Worm (Caenorhabditis elegans) whole organism, L4 larva: ENCODE results near the gene T20D4.15.

Experiments used
- D1046.2 ChIP-seq: fragments of 200-800 bp; sonication (Bioruptor generic); IDR thresholded peaks from 2 replicates; pipeline ENCODE4 v1.3.6; 2022; ENCODE audit warnings: missing genetic modification characterization, missing compliant biosample characterization
- F10B5.3 ChIP-seq: sonication (generic microtip); optimal IDR thresholded peaks from 2 replicates; lab custom pipeline; 2016; ENCODE audit warnings: mild to moderate bottlenecking, missing genetic modification characterization, missing compliant biosample characterization
- Y105C5A.15 ChIP-seq: fragments of 200-800 bp; sonication (Bioruptor generic); IDR thresholded peaks from 2 replicates; pipeline ENCODE4 v1.3.6; 2022; ENCODE audit warnings: missing genetic modification characterization, missing compliant biosample characterization
- Y5F2A.4 ChIP-seq: fragments of 200-800 bp; sonication (Bioruptor generic); optimal IDR thresholded peaks from 2 replicates; lab custom pipeline; 2018; ENCODE audit warnings: mild to moderate bottlenecking, missing genetic modification characterization, missing compliant biosample characterization
- aha-1 ChIP-seq: fragments of 150-350 bp; peaks from one replicate; lab custom pipeline; 2014; ENCODE audit warnings: missing biosample characterization, missing genetic modification characterization
- arid-1 ChIP-seq: fragments of 200-800 bp; sonication (Bioruptor generic); conservative IDR thresholded peaks from 2 replicates; pipeline ENCODE4 v1.3.6; 2022; ENCODE audit warnings: missing genetic modification reagents, missing genetic modification characterization, missing compliant biosample characterization
- ceh-32 ChIP-seq: sonication (generic microtip); optimal IDR thresholded peaks from 2 replicates; lab custom pipeline; 2016; ENCODE audit warnings: mild to moderate bottlenecking, missing genetic modification characterization, missing compliant biosample characterization; ENCODE audit not compliant: poor library complexity
- ces-1 ChIP-seq: fragments of 150-350 bp; sonication (generic microtip); optimal IDR thresholded peaks from 4 replicates; lab custom pipeline; 2014; ENCODE audit warnings: missing biosample characterization, missing genetic modification reagents, missing genetic modification characterization
- ctbp-1 ChIP-seq: fragments of 200-800 bp; sonication (Bioruptor generic); IDR thresholded peaks from 2 replicates; pipeline ENCODE4 v1.3.6; 2022; ENCODE audit warnings: missing genetic modification reagents, missing genetic modification characterization, missing compliant biosample characterization
- dmd-6 ChIP-seq: fragments of 200-800 bp; sonication (Bioruptor generic); IDR thresholded peaks from 2 replicates; pipeline ENCODE4 v1.3.6; 2022; ENCODE audit warnings: missing genetic modification reagents, missing genetic modification characterization, missing compliant biosample characterization
- dmd-9 ChIP-seq: fragments of 200-800 bp; sonication (Bioruptor generic); IDR thresholded peaks from 2 replicates; pipeline ENCODE4 v1.3.6; 2022; ENCODE audit warnings: missing genetic modification reagents, missing genetic modification characterization, missing compliant biosample characterization
- duxl-1 ChIP-seq: sonication (generic microtip); optimal IDR thresholded peaks from 2 replicates; lab custom pipeline; 2016; ENCODE audit warnings: mild to moderate bottlenecking, missing genetic modification characterization, moderate library complexity, missing compliant biosample characterization; ENCODE audit not compliant: poor library complexity
- egl-43 ChIP-seq: fragments of 200-800 bp; sonication (Bioruptor generic); IDR thresholded peaks from 2 replicates; pipeline ENCODE4 v1.3.6; 2022; ENCODE audit warnings: missing genetic modification reagents, missing genetic modification characterization, missing compliant biosample characterization
- hlh-11 ChIP-seq: fragments of 200-800 bp; sonication (Bioruptor generic); optimal IDR thresholded peaks from 2 replicates; lab custom pipeline; 2018; ENCODE audit warnings: mild to moderate bottlenecking, missing genetic modification characterization, missing compliant biosample characterization
- lim-7 ChIP-seq: fragments of 200-800 bp; sonication (Bioruptor generic); IDR thresholded peaks from 2 replicates; pipeline ENCODE4 v1.3.6; 2022; ENCODE audit warnings: missing genetic modification characterization, missing compliant biosample characterization
- lin-1 ChIP-seq: fragments of 200-800 bp; sonication (Bioruptor generic); IDR thresholded peaks from 2 replicates; pipeline ENCODE4 v1.3.6; 2022; ENCODE audit warnings: missing genetic modification reagents, missing genetic modification characterization, missing compliant biosample characterization
- lir-3 ChIP-seq: sonication (generic microtip); optimal IDR thresholded peaks from 2 replicates; lab custom pipeline; 2016; ENCODE audit warnings: mild to moderate bottlenecking, missing genetic modification characterization, missing compliant biosample characterization
- lsy-2 ChIP-seq, 2 experiments: fragments of 150-350 bp in 1 of 2; sonication (generic microtip) in 1 of 2; optimal IDR thresholded peaks; 2 replicates each; lab custom pipeline; 2014 to 2017; ENCODE audit warnings: missing biosample characterization in 2 of 2, missing genetic modification characterization in 2 of 2
- madf-5 ChIP-seq, 2 experiments: fragments of 200-800 bp; sonication (Bioruptor generic); IDR thresholded peaks; 2 replicates each; pipeline ENCODE4 v1.3.6; 2022; ENCODE audit warnings: missing compliant biosample characterization in 2 of 2, missing genetic modification characterization in 2 of 2
- mdt-29 ChIP-seq: fragments of 200-800 bp; sonication (Bioruptor generic); IDR thresholded peaks from 2 replicates; pipeline ENCODE4 v1.3.6; 2022; ENCODE audit warnings: missing genetic modification reagents, missing genetic modification characterization, missing compliant biosample characterization
- mep-1 ChIP-seq: fragments of 150-350 bp; sonication (generic microtip); optimal IDR thresholded peaks from 3 replicates; lab custom pipeline; 2014; ENCODE audit warnings: missing biosample characterization, missing genetic modification characterization
- mxl-2 ChIP-seq: fragments of 200-800 bp; sonication (Bioruptor generic); conservative IDR thresholded peaks from 2 replicates; pipeline ENCODE4 v1.3.6; 2022; ENCODE audit warnings: missing genetic modification reagents, missing genetic modification characterization, missing compliant biosample characterization
- mxl-3 ChIP-seq: fragments of 200-800 bp; sonication (Bioruptor generic); optimal IDR thresholded peaks from 2 replicates; lab custom pipeline; 2018; ENCODE audit warnings: mild to moderate bottlenecking, missing genetic modification characterization, missing compliant biosample characterization
- nhr-11 ChIP-seq: fragments of 150-350 bp; optimal IDR thresholded peaks from 2 replicates; lab custom pipeline; 2014; ENCODE audit warnings: missing biosample characterization, missing genetic modification characterization
- nhr-25 ChIP-seq: sonication (generic microtip); optimal IDR thresholded peaks from 2 replicates; lab custom pipeline; 2017; ENCODE audit warnings: missing genetic modification characterization, mild to moderate bottlenecking, missing compliant biosample characterization, antibody characterized with exemption, moderate library complexity, borderline replicate concordance; ENCODE audit not compliant: insufficient read depth
- nhr-28 ChIP-seq: fragments of 150-350 bp; optimal IDR thresholded peaks from 2 replicates; lab custom pipeline; 2014; ENCODE audit warnings: missing biosample characterization, missing genetic modification characterization
- nhr-41 ChIP-seq: fragments of 200-800 bp; sonication (Bioruptor generic); IDR thresholded peaks from 2 replicates; pipeline ENCODE4 v1.3.6; 2022; ENCODE audit warnings: missing genetic modification reagents, missing genetic modification characterization, missing compliant biosample characterization
- nhr-48 ChIP-seq: sonication (generic microtip); optimal IDR thresholded peaks from 2 replicates; lab custom pipeline; 2016; ENCODE audit warnings: mild to moderate bottlenecking, missing genetic modification characterization, missing compliant biosample characterization
- nhr-76 ChIP-seq: fragments of 150-350 bp; optimal IDR thresholded peaks from 2 replicates; lab custom pipeline; 2014; ENCODE audit warnings: missing biosample characterization, missing genetic modification characterization
- nhr-77 ChIP-seq: fragments of 150-350 bp; optimal IDR thresholded peaks from 2 replicates; lab custom pipeline; 2014; ENCODE audit warnings: missing biosample characterization, missing genetic modification characterization
- php-3 ChIP-seq: fragments of 200-800 bp; sonication (Bioruptor generic); IDR thresholded peaks from 2 replicates; pipeline ENCODE4 v1.3.6; 2022; ENCODE audit warnings: missing genetic modification reagents, missing genetic modification characterization, missing compliant biosample characterization
- pqm-1 ChIP-seq: sonication (generic microtip); optimal IDR thresholded peaks from 2 replicates; lab custom pipeline; 2017; ENCODE audit warnings: missing biosample characterization, missing genetic modification characterization
- snpc-1.2 ChIP-seq: fragments of 200-800 bp; sonication (Bioruptor generic); IDR thresholded peaks from 2 replicates; pipeline ENCODE4 v1.3.6; 2022; ENCODE audit warnings: missing genetic modification reagents, missing genetic modification characterization, missing compliant biosample characterization
- tag-97 ChIP-seq: fragments of 200-800 bp; sonication (Bioruptor generic); IDR thresholded peaks from 2 replicates; pipeline ENCODE4 v1.3.6; 2022; ENCODE audit warnings: missing genetic modification characterization, missing compliant biosample characterization
- tra-1 ChIP-seq: fragments of 200-800 bp; sonication (Bioruptor generic); IDR thresholded peaks from 2 replicates; pipeline ENCODE4 v1.3.6; 2022; ENCODE audit warnings: missing genetic modification reagents, missing genetic modification characterization, missing compliant biosample characterization
- unc-39 ChIP-seq: sonication (generic microtip); optimal IDR thresholded peaks from 2 replicates; lab custom pipeline; 2017; ENCODE audit warnings: missing biosample characterization, missing genetic modification characterization
- unc-62 ChIP-seq, 3 experiments: fragments of 150-350 bp in 1 of 3; sonication (generic microtip); optimal IDR thresholded peaks in 2 of 3; peaks in 1 of 3; 1 replicate in 1 of 3; 2 replicates in 2 of 3; lab custom pipeline; 2014 to 2017; ENCODE audit warnings: missing biosample characterization in 3 of 3, missing genetic modification characterization in 3 of 3, missing genetic modification reagents in 3 of 3, missing genotype in 1 of 3
- vab-7 ChIP-seq: fragments of 200-800 bp; sonication (Bioruptor generic); IDR thresholded peaks from 2 replicates; pipeline ENCODE4 v1.3.6; 2022; ENCODE audit warnings: missing genetic modification reagents, missing genetic modification characterization, missing compliant biosample characterization
- zip-11 ChIP-seq: fragments of 200-800 bp; sonication (Bioruptor generic); IDR thresholded peaks from 2 replicates; pipeline ENCODE4 v1.3.6; 2022; ENCODE audit warnings: missing genetic modification characterization, missing compliant biosample characterization
- ztf-7 ChIP-seq: fragments of 150-350 bp; optimal IDR thresholded peaks from 2 replicates; lab custom pipeline; 2014; ENCODE audit warnings: missing biosample characterization, missing genetic modification characterization

The T20D4.15 gene

DNA sequence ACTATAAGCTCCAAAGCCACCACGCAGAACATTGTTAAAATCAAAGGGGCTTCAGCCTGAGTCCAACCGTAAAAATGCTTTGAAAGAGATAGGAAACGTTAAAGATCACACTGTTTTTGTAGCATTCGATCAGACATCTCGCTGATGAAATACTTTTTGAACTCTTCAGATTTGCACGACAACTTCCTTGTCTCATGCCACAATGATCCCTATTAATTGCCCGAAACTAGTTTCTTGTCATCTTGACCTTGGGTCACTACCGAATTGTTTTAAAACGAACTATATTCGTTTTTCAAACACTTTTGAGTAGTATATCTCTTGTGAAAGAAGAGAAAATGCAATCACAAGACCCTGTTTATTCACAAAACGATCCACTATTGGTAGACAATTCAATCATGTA lies 23.4 kb upstream of the T20D4.15 start, which contains the start of gene T20D4.3:
T20D4.3 (plus strand) TSS at position 301 of the 400 bp plus-strand sequence.
- no peak for TF ChIP-seq lsy-2 (tag; optimal IDR thresholded peaks at IDR 0.05; lab: Kevin White, UChicago)
- TF ChIP-seq unc-62 (GFP tag; optimal IDR thresholded peaks at IDR 0.05 in 1 of 2; lab: Kevin White, UChicago) = peak in 1 of 2 experiments; percentile 61
- TF ChIP-seq unc-62 (tag; optimal IDR thresholded peaks at IDR 0.05; lab: Kevin White, UChicago) = no peak
- TF ChIP-seq zip-11 (GFP tag; lab: Robert Waterston, UW) = no peak
- TF ChIP-seq mxl-2 (GFP tag; lab: Robert Waterston, UW) = no peak
- no peak for TF ChIP-seq snpc-1.2 (GFP tag; lab: Robert Waterston, UW)
- no peak for TF ChIP-seq D1046.2 (GFP tag; lab: Robert Waterston, UW)
- TF ChIP-seq F10B5.3 (tag; lab: Kevin White, UChicago) = no peak
- no peak for TF ChIP-seq nhr-77 (tag; lab: Kevin White, UChicago)
- no peak for TF ChIP-seq pqm-1

- TF ChIP-seq dmd-6 = 0 out of 2 replicates have a peak, but pooled peaks have one; percentile 15
- TF ChIP-seq nhr-76 = no peak
Measured at ce11 chrV:3413010-3413409, 18.5 kb upstream of the T20D4.15 start, which contains the start of gene txt-11. Gene txt-11, plus strand, starts transcription at chrV:3413310.

ce11 chrV:3410098-3410570 lies 15.6 kb upstream of the T20D4.15 start, which contains the start of gene arrd-22:
Gene arrd-22, plus strand, starts transcription at chrV:3410520.
- no peak for TF ChIP-seq mxl-3 (GFP tag; lab: Kevin White, UChicago)
- TF ChIP-seq duxl-1 (tag; lab: Kevin White, UChicago) = peak; percentile 75
- no peak for TF ChIP-seq ctbp-1 (GFP tag; lab: Robert Waterston, UW)
- no peak for TF ChIP-seq lir-3
- no peak for TF ChIP-seq nhr-25 (tag; lab: Kevin White, UChicago)
- 0 out of 2 replicates have a peak, but pooled peaks have one; percentile 35 for TF ChIP-seq tra-1 (GFP tag; lab: Robert Waterston, UW)
- no peak for TF ChIP-seq madf-5 (GFP tag; IDR thresholded peaks at IDR 0.05; lab: Robert Waterston, UW)
- no peak for TF ChIP-seq zip-11 (GFP tag; lab: Robert Waterston, UW)
- peak; percentile 74 for TF ChIP-seq dmd-6
- no peak for TF ChIP-seq egl-43 (GFP tag; lab: Robert Waterston, UW)
- no peak for TF ChIP-seq nhr-11 (tag; lab: Kevin White, UChicago)
- TF ChIP-seq lin-1 (GFP tag; lab: Robert Waterston, UW) = no peak
- TF ChIP-seq lim-7 = no peak
- no peak for TF ChIP-seq snpc-1.2 (GFP tag; lab: Robert Waterston, UW)
- TF ChIP-seq unc-62 (GFP tag; optimal IDR thresholded peaks at IDR 0.05 in 1 of 2; lab: Kevin White, UChicago) = peak in 1 of 2 experiments; percentile 94
- no peak for TF ChIP-seq unc-62 (tag; optimal IDR thresholded peaks at IDR 0.05; lab: Kevin White, UChicago)
- TF ChIP-seq ceh-32 (tag; lab: Kevin White, UChicago) = no peak
- no peak for TF ChIP-seq lsy-2 (tag; optimal IDR thresholded peaks at IDR 0.05; lab: Kevin White, UChicago)
- no peak for TF ChIP-seq mep-1 (tag; lab: Kevin White, UChicago)
- TF ChIP-seq Y5F2A.4 (GFP tag; lab: Kevin White, UChicago) = no peak
- no peak for TF ChIP-seq arid-1 (GFP tag; lab: Robert Waterston, UW)
- TF ChIP-seq dmd-9 (GFP tag; lab: Robert Waterston, UW) = no peak
- no peak for TF ChIP-seq tag-97 (GFP tag; lab: Robert Waterston, UW)
- no peak for TF ChIP-seq ztf-7
- TF ChIP-seq nhr-28 (tag; lab: Kevin White, UChicago) = peak; percentile 53
- no peak for TF ChIP-seq mxl-2 (GFP tag; lab: Robert Waterston, UW)
- TF ChIP-seq nhr-41 (GFP tag; lab: Robert Waterston, UW) = no peak
- TF ChIP-seq vab-7 (GFP tag; lab: Robert Waterston, UW) = no peak
- peak; percentile 23 for TF ChIP-seq nhr-48 (tag; lab: Kevin White, UChicago)
- TF ChIP-seq Y105C5A.15 (GFP tag; lab: Robert Waterston, UW) = no peak
- peak; percentile 43 for TF ChIP-seq hlh-11 (tag; lab: Kevin White, UChicago)
- TF ChIP-seq mdt-29 (GFP tag; lab: Robert Waterston, UW) = no peak
- TF ChIP-seq php-3 (GFP tag; lab: Robert Waterston, UW) = no peak
- peak; percentile 4 for TF ChIP-seq ces-1 (GFP tag; lab: Kevin White, UChicago)
- TF ChIP-seq aha-1 = peak; percentile 36
- TF ChIP-seq unc-39 (tag; lab: Kevin White, UChicago) = no peak
- TF ChIP-seq, all 104 proteins: peak for 9
